Fruit fly (Drosophila melanogaster): ENCODE data around the gene Not10.

DNA sequence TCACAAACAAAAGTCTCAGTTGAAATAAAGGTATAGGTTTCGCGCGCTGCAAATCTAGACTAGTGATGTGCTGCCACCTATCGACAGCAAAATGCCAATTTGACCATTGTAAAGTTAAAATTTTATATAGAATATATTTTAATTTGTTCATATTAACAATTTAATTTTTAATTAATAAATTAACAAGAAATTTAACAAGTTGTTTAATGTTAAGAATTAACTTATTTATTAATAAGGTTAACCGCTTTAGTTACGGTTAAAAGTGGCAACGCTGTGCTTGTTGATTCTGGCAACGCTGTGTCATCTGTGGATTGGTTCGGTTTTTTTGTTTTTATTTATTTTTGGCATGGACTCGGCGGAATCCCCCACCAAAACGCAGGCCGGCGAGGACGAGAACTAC lies at the start of gene Not10:
- TF ChIP-seq kay (GFP tag; ENCODE audit: borderline replicate concordance) (peak; percentile 71), Mnt (GFP tag; optimal IDR thresholded peaks at IDR 0.05) (peak; percentile 13), CG7101 (tag; optimal IDR thresholded peaks at IDR 0.05) (peak; percentile 61), Clk (GFP tag; optimal IDR thresholded peaks at IDR 0.05) (no peak), Crg-1 (GFP tag; optimal IDR thresholded peaks at IDR 0.05) (peak; percentile 50), Hr96 (GFP tag; optimal IDR thresholded peaks at IDR 0.05) (no peak)

Data from whole organism, adult.